Fruit fly (Drosophila melanogaster) whole organism, embryonic: ENCODE data around the gene se.

Experiments
- BtbVII ChIP-seq: fragments of 200-800 bp; sonication (Bioruptor generic); optimal IDR thresholded peaks from 3 replicates; lab custom pipeline; 2017; ENCODE audit warnings: missing biosample characterization, mild to moderate bottlenecking, missing genetic modification characterization
- CG10565 ChIP-seq: fragments of 200-800 bp; sonication (Bioruptor generic); optimal IDR thresholded peaks from 3 replicates; lab custom pipeline; 2016; ENCODE audit warnings: missing biosample characterization, mild to moderate bottlenecking, missing genetic modification characterization
- CG11695 ChIP-seq: fragments of 200-800 bp; sonication (Bioruptor generic); IDR thresholded peaks from 3 replicates; pipeline ENCODE4 v1.3.6; 2022; ENCODE audit warnings: missing biosample characterization, missing genetic modification characterization
- CG11696 ChIP-seq: fragments of 200-800 bp; sonication (Bioruptor generic); IDR thresholded peaks from 2 replicates; pipeline ENCODE4 v1.3.6; 2022; ENCODE audit warnings: missing biosample characterization, missing genetic modification characterization
- CG12219 ChIP-seq: fragments of 200-800 bp; sonication (Bioruptor generic); optimal IDR thresholded peaks from 3 replicates; lab custom pipeline; 2018; ENCODE audit warnings: missing biosample characterization, mild to moderate bottlenecking, missing genetic modification characterization
- CG1233 ChIP-seq: fragments of 200-800 bp; sonication (Bioruptor generic); optimal IDR thresholded peaks from 4 replicates; lab custom pipeline; 2018; ENCODE audit warnings: missing biosample characterization, mild to moderate bottlenecking, missing genetic modification characterization
- CG15696 ChIP-seq: fragments of 200-800 bp; sonication (Bioruptor generic); optimal IDR thresholded peaks from 2 replicates; lab custom pipeline; 2019; ENCODE audit warnings: missing biosample characterization, mild to moderate bottlenecking, missing genetic modification characterization, moderate library complexity
- CG17385 ChIP-seq: fragments of 200-800 bp; sonication (Bioruptor generic); optimal IDR thresholded peaks from 3 replicates; lab custom pipeline; 2018; ENCODE audit warnings: missing biosample characterization, mild to moderate bottlenecking, missing genetic modification characterization
- CG18599 ChIP-seq: fragments of 200-800 bp; sonication (Bioruptor generic); optimal IDR thresholded peaks from 3 replicates; lab custom pipeline; 2017; ENCODE audit warnings: missing biosample characterization, missing genetic modification characterization, mild to moderate bottlenecking, moderate library complexity, missing genetic modification reagents
- CG2199 ChIP-seq: fragments of 200-800 bp; sonication (Bioruptor generic); IDR thresholded peaks from 3 replicates; pipeline ENCODE4 v1.3.6; 2022; ENCODE audit warnings: missing biosample characterization, missing genetic modification characterization
- CG2889 ChIP-seq: fragments of 200-800 bp; sonication (Bioruptor generic); IDR thresholded peaks from 3 replicates; pipeline ENCODE4 v1.3.6; 2022; ENCODE audit warnings: missing biosample characterization, missing genetic modification characterization
- CG31224 ChIP-seq: fragments of 200-800 bp; sonication (Bioruptor generic); IDR thresholded peaks from 2 replicates; pipeline ENCODE4 v1.3.6; 2022; ENCODE audit warnings: missing biosample characterization, missing genetic modification characterization
- CG31388 ChIP-seq: fragments of 200-800 bp; sonication (Bioruptor generic); optimal IDR thresholded peaks from 2 replicates; lab custom pipeline; 2016; ENCODE audit warnings: missing biosample characterization, missing genetic modification characterization
- CG33213 ChIP-seq: fragments of 200-800 bp; sonication (Bioruptor generic); optimal IDR thresholded peaks from 3 replicates; lab custom pipeline; 2016; ENCODE audit warnings: missing biosample characterization, missing genetic modification characterization
- CG3726 ChIP-seq: fragments of 200-800 bp; sonication (Bioruptor generic); IDR thresholded peaks from 3 replicates; pipeline ENCODE4, ENCODE4 v1.3.6; 2022; ENCODE audit warnings: missing biosample characterization, missing genetic modification characterization
- CG7357 ChIP-seq: fragments of 200-800 bp; sonication (Bioruptor generic); IDR thresholded peaks from 3 replicates; pipeline ENCODE4 v1.3.6; 2022; ENCODE audit warnings: missing biosample characterization, missing genetic modification characterization
- CG7963 ChIP-seq: fragments of 200-800 bp; sonication (Bioruptor generic); IDR thresholded peaks from 3 replicates; pipeline ENCODE4 v1.3.6; 2022; ENCODE audit warnings: missing biosample characterization, missing genetic modification characterization; ENCODE audit not compliant: partially characterized antibody
- CG8359 ChIP-seq: fragments of 200-800 bp; sonication (Bioruptor generic); optimal IDR thresholded peaks from 2 replicates; lab custom pipeline; 2017; ENCODE audit warnings: missing biosample characterization, mild to moderate bottlenecking, missing genetic modification characterization, borderline replicate concordance
- CG8924 ChIP-seq: fragments of 200-800 bp; optimal IDR thresholded peaks from 3 replicates; lab custom pipeline; 2019; ENCODE audit warnings: missing biosample characterization, mild to moderate bottlenecking, missing genetic modification characterization, moderate library complexity
- CG9437 ChIP-seq: fragments of 200-800 bp; sonication (Bioruptor generic); optimal IDR thresholded peaks from 2 replicates; lab custom pipeline; 2018; ENCODE audit warnings: missing biosample characterization, mild to moderate bottlenecking, missing genetic modification characterization
- CG9797 ChIP-seq: fragments of 200-800 bp; sonication (Bioruptor generic); optimal IDR thresholded peaks from 3 replicates; lab custom pipeline; 2018; ENCODE audit warnings: missing biosample characterization, mild to moderate bottlenecking, missing genetic modification characterization
- CG9932 ChIP-seq: fragments of 200-800 bp; sonication (Bioruptor generic); IDR thresholded peaks from 2 replicates; pipeline ENCODE4 v1.3.6; 2022; ENCODE audit warnings: missing biosample characterization, missing genetic modification characterization
- CkIIα-i1 ChIP-seq: fragments of 200-800 bp; sonication (Bioruptor generic); IDR thresholded peaks from 2 replicates; pipeline ENCODE4 v1.3.6; 2022; ENCODE audit warnings: missing biosample characterization, missing genetic modification characterization
- CoRest ChIP-seq: fragments of 200-800 bp; sonication (Bioruptor generic); optimal IDR thresholded peaks from 3 replicates; lab custom pipeline; 2018; ENCODE audit warnings: missing biosample characterization, mild to moderate bottlenecking, missing genetic modification characterization, moderate library complexity
- CrebB ChIP-seq: fragments of 200-800 bp; sonication (Bioruptor generic); optimal IDR thresholded peaks from 3 replicates; lab custom pipeline; 2018; ENCODE audit warnings: missing biosample characterization, mild to moderate bottlenecking, missing genetic modification characterization
- D19B ChIP-seq: fragments of 200-800 bp; sonication (Bioruptor generic); optimal IDR thresholded peaks from 2 replicates; lab custom pipeline; 2017; ENCODE audit warnings: missing biosample characterization, mild to moderate bottlenecking, missing genetic modification characterization
- ERR ChIP-seq: fragments of 200-800 bp; sonication (Bioruptor generic); optimal IDR thresholded peaks from 2 replicates; lab custom pipeline; 2016; ENCODE audit warnings: missing biosample characterization, missing genetic modification characterization
- Ets65A ChIP-seq: fragments of 200-800 bp; sonication (Bioruptor generic); peaks from one replicate; lab custom pipeline; 2016; ENCODE audit warnings: missing biosample characterization, missing genetic modification characterization
- GATAe ChIP-seq: fragments of 200-800 bp; sonication (Bioruptor generic); conservative IDR thresholded peaks from 2 replicates; pipeline ENCODE4 v1.3.6; 2022; ENCODE audit warnings: missing biosample characterization, missing genetic modification characterization
- Hand ChIP-seq: fragments of 200-800 bp; sonication (Bioruptor generic); optimal IDR thresholded peaks from 2 replicates; lab custom pipeline; 2017; ENCODE audit warnings: mild to moderate bottlenecking, missing biosample characterization, missing genetic modification reagents, missing genetic modification characterization
- Hsf ChIP-seq: fragments of 200-800 bp; sonication (Bioruptor generic); optimal IDR thresholded peaks from 3 replicates; lab custom pipeline; 2016; ENCODE audit warnings: missing biosample characterization, missing genetic modification characterization
- Kr ChIP-seq: fragments of 200-800 bp; sonication (Bioruptor generic); optimal IDR thresholded peaks from 2 replicates; lab custom pipeline; 2017; ENCODE audit warnings: missing biosample characterization, mild to moderate bottlenecking, missing genetic modification characterization
- Med ChIP-seq: fragments of 200-800 bp; sonication (Bioruptor generic); peaks from one replicate; lab custom pipeline; 2016; ENCODE audit warnings: missing biosample characterization, missing genetic modification characterization, mild to moderate bottlenecking, inconsistent platforms, moderate library complexity
- Sry-δ ChIP-seq: fragments of 200-800 bp; sonication (Bioruptor generic); optimal IDR thresholded peaks from 2 replicates; lab custom pipeline; 2016; ENCODE audit warnings: missing biosample characterization, missing genetic modification characterization
- al ChIP-seq: fragments of 200-800 bp; sonication (Bioruptor generic); IDR thresholded peaks from 2 replicates; pipeline ENCODE4 v1.3.6; 2022; ENCODE audit warnings: missing biosample characterization, missing genetic modification characterization
- cg ChIP-seq: fragments of 200-800 bp; sonication (Bioruptor generic); optimal IDR thresholded peaks from 3 replicates; lab custom pipeline; 2019; ENCODE audit warnings: missing biosample characterization, mild to moderate bottlenecking, missing genetic modification characterization, moderate library complexity
- dan ChIP-seq: fragments of 200-800 bp; sonication (Bioruptor generic); IDR thresholded peaks from 2 replicates; pipeline ENCODE4 v1.3.6; 2022; ENCODE audit warnings: missing biosample characterization, missing genetic modification characterization
- gcm ChIP-seq: fragments of 200-800 bp; sonication (Bioruptor generic); optimal IDR thresholded peaks from 2 replicates; lab custom pipeline; 2019; ENCODE audit warnings: missing biosample characterization, mild to moderate bottlenecking, missing genetic modification characterization, moderate library complexity
- gcm2 ChIP-seq: fragments of 200-800 bp; sonication (Bioruptor generic); optimal IDR thresholded peaks from 2 replicates; lab custom pipeline; 2016; ENCODE audit warnings: missing biosample characterization, missing genetic modification characterization
- grn ChIP-seq: fragments of 200-800 bp; sonication (Bioruptor generic); optimal IDR thresholded peaks from 3 replicates; lab custom pipeline; 2017; ENCODE audit warnings: missing biosample characterization, missing genetic modification characterization
- hkb ChIP-seq, 2 experiments: fragments of 200-800 bp in 1 of 2; fragments of >200 bp in 1 of 2; sonication (Bioruptor generic) in 1 of 2; IDR thresholded peaks in 1 of 2; optimal IDR thresholded peaks in 1 of 2; 2 replicates each; pipeline versions ENCODE4 v1.3.6 to Lab custom; 2017 to 2022; ENCODE audit warnings: missing biosample characterization in 1 of 2, missing genetic modification characterization in 1 of 2
- hth ChIP-seq: fragments of >200 bp; optimal IDR thresholded peaks from 2 replicates; lab custom pipeline; 2017; ENCODE audit warnings: inconsistent platforms
- knrl ChIP-seq: fragments of 200-800 bp; sonication (Bioruptor generic); IDR thresholded peaks from 3 replicates; pipeline ENCODE4 v1.3.6; 2022; ENCODE audit warnings: missing biosample characterization, missing genetic modification characterization; ENCODE audit not compliant: partially characterized antibody
- nau ChIP-seq: fragments of 200-800 bp; sonication (Bioruptor generic); optimal IDR thresholded peaks from 3 replicates; lab custom pipeline; 2017; ENCODE audit warnings: missing biosample characterization, mild to moderate bottlenecking, missing genetic modification characterization, missing genetic modification reagents
- odd ChIP-seq: fragments of 200-800 bp; sonication (Bioruptor generic); optimal IDR thresholded peaks from 2 replicates; lab custom pipeline; 2017; ENCODE audit warnings: missing biosample characterization, mild to moderate bottlenecking, missing genetic modification characterization
- pnt ChIP-seq: fragments of 200-800 bp; sonication (Bioruptor generic); optimal IDR thresholded peaks from 3 replicates; lab custom pipeline; 2016; ENCODE audit warnings: missing biosample characterization, missing genetic modification characterization
- sqz ChIP-seq: fragments of 200-800 bp; sonication (Bioruptor generic); optimal IDR thresholded peaks from 3 replicates; lab custom pipeline; 2018; ENCODE audit warnings: missing biosample characterization, mild to moderate bottlenecking, missing genetic modification characterization
- tna ChIP-seq: fragments of 200-800 bp; sonication (Bioruptor generic); IDR thresholded peaks from 2 replicates; pipeline ENCODE4 v1.3.6; 2022; ENCODE audit warnings: missing biosample characterization, missing genetic modification characterization; ENCODE audit not compliant: partially characterized antibody
- yki ChIP-seq: fragments of >200 bp; optimal IDR thresholded peaks from 3 replicates; lab custom pipeline; 2018
- zfh2 ChIP-seq: fragments of 200-800 bp; sonication (Bioruptor generic); optimal IDR thresholded peaks from 2 replicates; lab custom pipeline; 2016; ENCODE audit warnings: missing biosample characterization, missing genetic modification characterization

Gene se

dm6 chr3L:8525691-8526421 is 5.5 kb downstream of the se start (continued):
- TF ChIP-seq al (peak; percentile 30; the same call in 1 of the 2 replicates), BtbVII (GFP tag; lab: Kevin White, UChicago) (no peak), CG2889 (GFP tag; lab: Robert Waterston, UW) (no peak), zfh2 (GFP tag; lab: Kevin White, UChicago) (peak; percentile 58), Kr (GFP tag; lab: Kevin White, UChicago) (no peak), Hsf (GFP tag; lab: Kevin White, UChicago) (peak; percentile 33), Hand (GFP tag; lab: Kevin White, UChicago) (peak; percentile 36), CG9932 (peak; percentile 19; the same call in 1 of the 2 replicates), CG3726 (GFP tag; lab: Robert Waterston, UW) (no peak), pnt (GFP tag; lab: Kevin White, UChicago) (no peak), tna (GFP tag; lab: Robert Waterston, UW) (no peak), grn (peak; percentile 97), gcm (GFP tag; lab: Kevin White, UChicago) (peak; percentile 19), CG33213 (no peak), CG18599 (GFP tag; lab: Kevin White, UChicago) (peak; percentile 73), hkb (optimal IDR thresholded peaks at IDR 0.05; lab: Kevin White, UChicago) (no peak), hkb (GFP tag; IDR thresholded peaks at IDR 0.05; lab: Robert Waterston, UW) (peak; percentile 37), knrl (GFP tag; lab: Robert Waterston, UW) (no peak), CG11695 (GFP tag; lab: Robert Waterston, UW) (peak; percentile 63; the same call in 2 of the 3 replicates), CG12219 (no peak), CG9797 (GFP tag; lab: Kevin White, UChicago) (no peak), CG31388 (GFP tag; lab: Kevin White, UChicago) (no peak), CG15696 (tag; lab: Kevin White, UChicago) (peak; percentile 38), odd (GFP tag; lab: Kevin White, UChicago) (peak; percentile 25), CG8359 (GFP tag; lab: Kevin White, UChicago) (peak; percentile 17), Sry-δ (GFP tag; lab: Kevin White, UChicago) (no peak), D19B (GFP tag; lab: Kevin White, UChicago) (peak; percentile 54), CkIIα-i1 (GFP tag; lab: Robert Waterston, UW) (no peak), CG1233 (GFP tag; lab: Kevin White, UChicago) (peak; percentile 60), CG8924 (tag; lab: Kevin White, UChicago) (peak; percentile 11), CG7963 (GFP tag; lab: Robert Waterston, UW) (no peak), CG10565 (no peak), CrebB (tag; lab: Kevin White, UChicago) (peak; percentile 27), dan (GFP tag; lab: Robert Waterston, UW) (no peak), CG17385 (GFP tag; lab: Kevin White, UChicago) (peak; percentile 15), gcm2 (GFP tag; lab: Kevin White, UChicago) (no peak), CG9437 (GFP tag; lab: Kevin White, UChicago) (peak; percentile 19), Ets65A (GFP tag; lab: Kevin White, UChicago) (peak; percentile 48), GATAe (GFP tag; lab: Robert Waterston, UW) (peak; percentile 70), hth (lab: Kevin White, UChicago) (no peak), CG2199 (GFP tag; lab: Robert Waterston, UW) (0 out of 3 replicates have a peak, but pooled peaks have one; percentile 37), yki (lab: Kevin White, UChicago) (no peak), sqz (GFP tag; lab: Kevin White, UChicago) (peak; percentile 37), CG11696 (GFP tag; lab: Robert Waterston, UW) (no peak), Med (GFP tag; lab: Kevin White, UChicago) (peak; percentile 87), CoRest (tag; lab: Kevin White, UChicago) (peak; percentile 63), nau (GFP tag; lab: Kevin White, UChicago) (peak; percentile 26), CG31224 (GFP tag; lab: Robert Waterston, UW) (no peak), cg (GFP tag; lab: Kevin White, UChicago) (peak; percentile 84), CG7357 (GFP tag; lab: Robert Waterston, UW) (no peak), ERR (GFP tag; lab: Kevin White, UChicago) (peak; percentile 1)
